Worm (Caenorhabditis elegans) whole organism, mixed stage, embryonic: ENCODE measurements around the gene nmur-3.

Experiments
- ces-1 ChIP-seq: fragments of 150-350 bp; optimal IDR thresholded peaks from 2 replicates; lab custom pipeline; 2014; ENCODE audit warnings: missing biosample characterization, missing genetic modification reagents, missing genetic modification characterization
- elt-3 ChIP-seq: fragments of 150-350 bp; optimal IDR thresholded peaks from 2 replicates; lab custom pipeline; 2014; ENCODE audit warnings: missing biosample characterization, missing genetic modification characterization
- nhr-2 ChIP-seq: fragments of 150-350 bp; optimal IDR thresholded peaks from 2 replicates; lab custom pipeline; 2014; ENCODE audit warnings: missing biosample characterization, missing genetic modification characterization
- nhr-76 ChIP-seq: sonication (generic microtip); optimal IDR thresholded peaks from 2 replicates; lab custom pipeline; 2017; ENCODE audit warnings: missing biosample characterization, missing genetic modification characterization
- unc-39 ChIP-seq: fragments of 150-350 bp; optimal IDR thresholded peaks from 2 replicates; lab custom pipeline; 2014; ENCODE audit warnings: missing biosample characterization, missing genetic modification characterization
- ztf-11 ChIP-seq: fragments of 150-350 bp; optimal IDR thresholded peaks from 2 replicates; lab custom pipeline; 2014; ENCODE audit warnings: missing biosample characterization, missing genetic modification characterization

DNA sequence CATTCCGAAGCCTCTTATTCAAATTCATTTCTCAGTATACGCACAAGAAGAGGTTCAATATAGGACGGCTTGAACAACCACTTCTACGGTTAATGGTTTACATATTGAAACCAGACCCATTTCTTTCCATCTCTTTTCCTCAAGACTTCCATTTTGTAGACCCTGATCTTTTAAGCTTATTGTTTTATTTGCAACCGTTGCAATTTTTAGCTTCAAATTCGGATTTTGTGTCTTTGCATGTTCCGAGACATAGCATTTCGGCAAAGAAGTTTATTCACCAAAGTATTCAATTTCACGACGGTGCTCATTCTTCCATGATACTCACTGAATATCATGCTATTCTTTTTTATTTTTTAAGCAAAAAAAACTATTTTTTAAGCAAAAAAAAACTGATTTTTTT is at the start of gene nmur-3:
- TF ChIP-seq ztf-11 (tag; lab: Kevin White, UChicago) (no peak), elt-3 (tag; lab: Kevin White, UChicago) (no peak), unc-39 (no peak), ces-1 (GFP tag; lab: Kevin White, UChicago) (no peak), nhr-76 (tag; lab: Kevin White, UChicago) (no peak), nhr-2 (tag; lab: Kevin White, UChicago) (no peak)
